Fruit fly (Drosophila melanogaster) whole organism, embryonic: ENCODE results near the gene Pp2A-29B.

ENCODE experiments used
- Aef1 ChIP-seq: fragments of 200-800 bp; sonication (Bioruptor generic); IDR thresholded peaks from 3 replicates; pipeline ENCODE4 v1.3.6; 2022; ENCODE audit warnings: missing biosample characterization, missing genetic modification characterization
- BEAF-32 ChIP-seq: fragments of 200-800 bp; sonication (Bioruptor generic); optimal IDR thresholded peaks from 3 replicates; lab custom pipeline; 2017; ENCODE audit warnings: missing biosample characterization, missing genetic modification characterization, mild to moderate bottlenecking, moderate library complexity, missing genetic modification reagents
- Bgb ChIP-seq: fragments of 200-800 bp; sonication (Bioruptor generic); IDR thresholded peaks from 2 replicates; pipeline ENCODE4 v1.3.6; 2022; ENCODE audit warnings: missing biosample characterization, missing genetic modification characterization; ENCODE audit not compliant: partially characterized antibody
- Blimp-1 ChIP-seq: fragments of 200-800 bp; sonication (Bioruptor generic); optimal IDR thresholded peaks from 3 replicates; lab custom pipeline; 2018; ENCODE audit warnings: missing biosample characterization, missing genetic modification characterization, mild to moderate bottlenecking, moderate library complexity, missing genetic modification reagents
- CG11085 ChIP-seq: fragments of 200-800 bp; sonication (Bioruptor generic); IDR thresholded peaks from 2 replicates; pipeline ENCODE4 v1.3.6; 2022; ENCODE audit warnings: missing biosample characterization, missing genetic modification characterization
- CG12391 ChIP-seq: fragments of 200-800 bp; sonication (Bioruptor generic); optimal IDR thresholded peaks from 3 replicates; lab custom pipeline; 2018; ENCODE audit warnings: missing biosample characterization, mild to moderate bottlenecking, missing genetic modification characterization, moderate library complexity
- CG12744 ChIP-seq: fragments of 200-800 bp; sonication (Bioruptor generic); optimal IDR thresholded peaks from 2 replicates; lab custom pipeline; 2016; ENCODE audit warnings: missing biosample characterization, missing genetic modification characterization
- CG13287 ChIP-seq: fragments of 200-800 bp; sonication (Bioruptor generic); IDR thresholded peaks from 2 replicates; pipeline ENCODE4 v1.3.6; 2022; ENCODE audit warnings: missing biosample characterization, missing genetic modification characterization; ENCODE audit not compliant: partially characterized antibody
- CG15011 ChIP-seq: fragments of 200-800 bp; sonication (Bioruptor generic); optimal IDR thresholded peaks from 3 replicates; lab custom pipeline; 2018; ENCODE audit warnings: missing biosample characterization, mild to moderate bottlenecking, missing genetic modification characterization
- CG17361 ChIP-seq: fragments of 200-800 bp; sonication (Bioruptor generic); IDR thresholded peaks from 3 replicates; pipeline ENCODE4 v1.3.6; 2022; ENCODE audit warnings: missing biosample characterization, missing genetic modification characterization
- CG17829 ChIP-seq: fragments of 200-800 bp; optimal IDR thresholded peaks from 2 replicates; lab custom pipeline; 2019; ENCODE audit warnings: missing biosample characterization, mild to moderate bottlenecking, missing genetic modification characterization, moderate library complexity
- CG18011 ChIP-seq: fragments of 200-800 bp; sonication (Bioruptor generic); optimal IDR thresholded peaks from 2 replicates; lab custom pipeline; 2017; ENCODE audit warnings: missing biosample characterization, missing genetic modification characterization, mild to moderate bottlenecking, moderate library complexity, missing genotype
- CG18599 ChIP-seq: fragments of 200-800 bp; sonication (Bioruptor generic); optimal IDR thresholded peaks from 3 replicates; lab custom pipeline; 2017; ENCODE audit warnings: missing biosample characterization, missing genetic modification characterization, mild to moderate bottlenecking, moderate library complexity, missing genetic modification reagents
- CG2889 ChIP-seq: fragments of 200-800 bp; sonication (Bioruptor generic); IDR thresholded peaks from 3 replicates; pipeline ENCODE4 v1.3.6; 2022; ENCODE audit warnings: missing biosample characterization, missing genetic modification characterization
- CG32772 ChIP-seq: fragments of 200-800 bp; sonication (Bioruptor generic); IDR thresholded peaks from 2 replicates; pipeline ENCODE4 v1.3.6; 2022; ENCODE audit warnings: missing biosample characterization, missing genetic modification characterization
- CG33213 ChIP-seq: fragments of 200-800 bp; sonication (Bioruptor generic); optimal IDR thresholded peaks from 3 replicates; lab custom pipeline; 2016; ENCODE audit warnings: missing biosample characterization, missing genetic modification characterization
- CG4328 ChIP-seq: fragments of 200-800 bp; sonication (Bioruptor generic); optimal IDR thresholded peaks from 3 replicates; lab custom pipeline; 2017; ENCODE audit warnings: missing biosample characterization, missing genetic modification reagents, missing genetic modification characterization
- CG4730 ChIP-seq: fragments of 200-800 bp; sonication (Bioruptor generic); IDR thresholded peaks from 2 replicates; pipeline ENCODE4 v1.3.6; 2022; ENCODE audit warnings: missing biosample characterization, missing genetic modification characterization
- CG7928 ChIP-seq: fragments of 200-800 bp; sonication (Bioruptor generic); optimal IDR thresholded peaks from 2 replicates; lab custom pipeline; 2017; ENCODE audit warnings: missing biosample characterization, mild to moderate bottlenecking, missing genetic modification characterization
- CG9797 ChIP-seq: fragments of 200-800 bp; sonication (Bioruptor generic); optimal IDR thresholded peaks from 3 replicates; lab custom pipeline; 2018; ENCODE audit warnings: missing biosample characterization, mild to moderate bottlenecking, missing genetic modification characterization
- Dad ChIP-seq: fragments of 200-800 bp; sonication (Bioruptor generic); optimal IDR thresholded peaks from 3 replicates; lab custom pipeline; 2016; ENCODE audit warnings: missing biosample characterization, missing genetic modification characterization
- Elba2 ChIP-seq: fragments of 200-800 bp; sonication (Bioruptor generic); optimal IDR thresholded peaks from 3 replicates; lab custom pipeline; 2016; ENCODE audit warnings: missing biosample characterization, missing genetic modification characterization
- Lhr ChIP-seq: fragments of 200-800 bp; sonication (Bioruptor generic); optimal IDR thresholded peaks from 3 replicates; lab custom pipeline; 2017; ENCODE audit warnings: mild to moderate bottlenecking, missing biosample characterization, missing genetic modification reagents, missing genetic modification characterization
- Sox100B ChIP-seq: fragments of 200-800 bp; sonication (Bioruptor generic); optimal IDR thresholded peaks from 3 replicates; lab custom pipeline; 2018; ENCODE audit warnings: missing biosample characterization, mild to moderate bottlenecking, missing genetic modification characterization
- Tbp ChIP-seq: fragments of >200 bp; optimal IDR thresholded peaks from 2 replicates; lab custom pipeline; 2018; ENCODE audit warnings: missing biosample characterization, missing genetic modification characterization
- Xbp1 ChIP-seq: fragments of 200-800 bp; sonication (Bioruptor generic); optimal IDR thresholded peaks from 3 replicates; lab custom pipeline; 2016; ENCODE audit warnings: missing biosample characterization, mild to moderate bottlenecking, missing genetic modification characterization
- ac ChIP-seq: fragments of 200-800 bp; sonication (Bioruptor generic); optimal IDR thresholded peaks from 3 replicates; lab custom pipeline; 2017; ENCODE audit warnings: missing biosample characterization, mild to moderate bottlenecking, missing genetic modification characterization
- ara ChIP-seq: fragments of 200-800 bp; sonication (Bioruptor generic); IDR thresholded peaks from 2 replicates; pipeline ENCODE4 v1.3.6; 2022; ENCODE audit warnings: missing biosample characterization, missing genetic modification characterization
- br ChIP-seq: fragments of >200 bp; optimal IDR thresholded peaks from 2 replicates; lab custom pipeline; 2017
- chn ChIP-seq: fragments of 200-800 bp; sonication (Bioruptor generic); optimal IDR thresholded peaks from 2 replicates; lab custom pipeline; 2016; ENCODE audit warnings: missing biosample characterization, missing genetic modification characterization
- ems ChIP-seq: fragments of 200-800 bp; sonication (Bioruptor generic); optimal IDR thresholded peaks from 3 replicates; lab custom pipeline; 2016; ENCODE audit warnings: missing biosample characterization, missing genetic modification characterization
- her ChIP-seq: fragments of 200-800 bp; sonication (Bioruptor generic); optimal IDR thresholded peaks from 2 replicates; lab custom pipeline; 2016; ENCODE audit warnings: missing biosample characterization, missing genetic modification characterization
- hth ChIP-seq: fragments of >200 bp; optimal IDR thresholded peaks from 2 replicates; lab custom pipeline; 2017; ENCODE audit warnings: inconsistent platforms
- knrl ChIP-seq: fragments of 200-800 bp; sonication (Bioruptor generic); IDR thresholded peaks from 3 replicates; pipeline ENCODE4 v1.3.6; 2022; ENCODE audit warnings: missing biosample characterization, missing genetic modification characterization; ENCODE audit not compliant: partially characterized antibody
- pum ChIP-seq: fragments of 200-800 bp; sonication (Bioruptor generic); optimal IDR thresholded peaks from 2 replicates; lab custom pipeline; 2016; ENCODE audit warnings: missing biosample characterization, missing genetic modification characterization
- row ChIP-seq: fragments of 200-800 bp; sonication (Bioruptor generic); IDR thresholded peaks from 3 replicates; pipeline ENCODE4 v1.3.6; 2022; ENCODE audit warnings: missing biosample characterization, missing genetic modification characterization
- sd ChIP-seq: fragments of 200-800 bp; sonication (Bioruptor generic); optimal IDR thresholded peaks from 3 replicates; lab custom pipeline; 2018; ENCODE audit warnings: missing biosample characterization, mild to moderate bottlenecking, missing genetic modification characterization, moderate library complexity
- sna ChIP-seq: fragments of 200-800 bp; sonication (Bioruptor generic); IDR thresholded peaks from 2 replicates; pipeline ENCODE4 v1.3.6; 2022; ENCODE audit warnings: missing biosample characterization, missing genetic modification characterization; ENCODE audit not compliant: partially characterized antibody
- stwl ChIP-seq: fragments of 200-800 bp; sonication (Bioruptor generic); optimal IDR thresholded peaks from 3 replicates; lab custom pipeline; 2018; ENCODE audit warnings: missing biosample characterization, mild to moderate bottlenecking, missing genetic modification characterization, moderate library complexity
- tna ChIP-seq: fragments of 200-800 bp; sonication (Bioruptor generic); IDR thresholded peaks from 2 replicates; pipeline ENCODE4 v1.3.6; 2022; ENCODE audit warnings: missing biosample characterization, missing genetic modification characterization; ENCODE audit not compliant: partially characterized antibody
- wor ChIP-seq: fragments of 200-800 bp; sonication (Bioruptor generic); IDR thresholded peaks from 2 replicates; pipeline ENCODE4 v1.3.6; 2022; ENCODE audit warnings: missing biosample characterization, missing genetic modification characterization
- zen ChIP-seq: fragments of 200-800 bp; sonication (Bioruptor generic); optimal IDR thresholded peaks from 3 replicates; lab custom pipeline; 2018; ENCODE audit warnings: missing biosample characterization, mild to moderate bottlenecking, missing genetic modification characterization, moderate library complexity

Pp2A-29B gene

DNA sequence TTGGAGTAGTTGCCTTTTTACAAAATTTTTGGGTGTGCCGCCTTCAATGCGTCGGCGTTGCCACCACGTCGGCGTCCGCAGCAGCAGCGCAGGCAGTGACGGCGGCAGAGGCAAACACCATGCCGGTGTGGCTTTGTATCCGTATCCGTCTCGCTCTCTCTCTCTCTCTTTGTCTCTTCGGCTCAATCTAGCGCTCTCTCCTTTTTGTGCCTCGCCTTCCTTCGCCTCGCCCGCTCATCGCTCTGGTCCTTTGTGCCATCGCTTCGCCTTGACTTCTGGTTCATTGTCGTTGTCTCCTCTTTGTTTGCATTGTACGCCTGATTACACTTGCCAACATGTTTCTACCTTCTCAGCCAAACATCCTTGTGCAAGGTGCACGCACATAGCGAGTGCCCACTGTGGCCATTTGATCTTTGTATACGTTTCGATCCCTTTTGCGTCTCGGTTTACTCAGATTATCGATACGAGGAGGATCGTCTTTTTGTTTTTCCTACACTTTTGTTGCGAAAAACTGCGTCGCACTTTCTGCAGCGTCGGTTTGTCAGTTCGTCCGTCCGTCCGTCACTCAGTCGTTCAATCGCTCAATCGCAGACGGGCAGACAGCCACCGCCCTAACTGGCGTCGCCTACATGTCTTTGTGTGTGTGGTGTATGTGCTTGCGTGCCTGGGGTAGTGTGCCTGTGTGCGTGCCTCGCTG lies 50.7 kb downstream of the Pp2A-29B start (continued):
- TF ChIP-seq CG17361, result no peak; the same call in 2 of the 3 replicates
- TF ChIP-seq Elba2 (GFP tag; lab: Kevin White, UChicago), result no peak
- TF ChIP-seq CG13287, result peak; percentile 17; the same call in 1 of the 2 replicates
- TF ChIP-seq sd (tag; lab: Kevin White, UChicago), result no peak
- TF ChIP-seq CG9797 (GFP tag; lab: Kevin White, UChicago), result no peak
- no peak for TF ChIP-seq CG15011 (GFP tag; lab: Kevin White, UChicago)
- no peak for TF ChIP-seq CG11085 (GFP tag; lab: Robert Waterston, UW)
- TF ChIP-seq Lhr (GFP tag; lab: Kevin White, UChicago), result no peak
- no peak for TF ChIP-seq BEAF-32 (GFP tag; lab: Kevin White, UChicago)
- peak; percentile 39 for TF ChIP-seq zen (tag; lab: Kevin White, UChicago)
- no peak for TF ChIP-seq CG4730 (GFP tag; lab: Robert Waterston, UW)
- TF ChIP-seq CG12391 (tag; lab: Kevin White, UChicago), result no peak
- TF ChIP-seq Bgb (GFP tag; lab: Robert Waterston, UW), result no peak
- TF ChIP-seq br (lab: Kevin White, UChicago), result no peak
- TF ChIP-seq CG33213 (GFP tag; lab: Kevin White, UChicago), result no peak
- no peak for TF ChIP-seq CG18011
- TF ChIP-seq ems (GFP tag; lab: Kevin White, UChicago), result no peak
- no peak for TF ChIP-seq hth
- no peak for TF ChIP-seq CG17829
- TF ChIP-seq stwl (tag; lab: Kevin White, UChicago), result peak; percentile 6
- TF ChIP-seq Xbp1 (GFP tag; lab: Kevin White, UChicago), result peak; percentile 3
- TF ChIP-seq row, result peak; percentile 44; the same call in 2 of the 3 replicates
- TF ChIP-seq Tbp (GFP tag; lab: Kevin White, UChicago), result no peak
- no peak for TF ChIP-seq CG32772 (GFP tag; lab: Robert Waterston, UW)
- TF ChIP-seq sna (GFP tag; lab: Robert Waterston, UW), result no peak
- TF ChIP-seq CG4328, result no peak
- TF ChIP-seq CG7928 (GFP tag; lab: Kevin White, UChicago), result no peak
- TF ChIP-seq knrl (GFP tag; lab: Robert Waterston, UW), result no peak
- TF ChIP-seq her (GFP tag; lab: Kevin White, UChicago), result peak; percentile 51
- no peak for TF ChIP-seq Sox100B
- no peak for TF ChIP-seq Aef1 (GFP tag; lab: Robert Waterston, UW)
- peak; percentile 8 for TF ChIP-seq pum (GFP tag; lab: Kevin White, UChicago)
- peak; percentile 42 for TF ChIP-seq chn
- no peak for TF ChIP-seq ara (GFP tag; lab: Robert Waterston, UW)
- peak; percentile 26 for TF ChIP-seq CG18599
- no peak for TF ChIP-seq Dad (GFP tag; lab: Kevin White, UChicago)
- no peak for TF ChIP-seq ac (GFP tag; lab: Kevin White, UChicago)
- no peak for TF ChIP-seq tna (GFP tag; lab: Robert Waterston, UW)
- no peak for TF ChIP-seq CG12744 (GFP tag; lab: Kevin White, UChicago)
- TF ChIP-seq Blimp-1, result no peak
- no peak for TF ChIP-seq wor (GFP tag; lab: Robert Waterston, UW)
- peak; percentile 78 for TF ChIP-seq CG2889 (GFP tag; lab: Robert Waterston, UW)
- TF ChIP-seq, all 482 proteins: peak for 96
